Worm (Caenorhabditis elegans): ENCODE measurements around the gene sdz-1.

Gene sdz-1

ce11 chrIII:8719769-8720252 is 19.7 kb upstream of the sdz-1 start, which contains the start of gene hipr-1:
Gene hipr-1, plus strand, starts transcription at chrIII:8720202.
- TF ChIP-seq pha-4 (GFP tag; IDR thresholded peaks at IDR 0.05) (no peak), pha-4 (tag; optimal IDR thresholded peaks at IDR 0.05) (peak; percentile 83), tra-1 (GFP tag; IDR thresholded peaks at IDR 0.05) (no peak)

- TF ChIP-seq nhr-28 (tag; optimal IDR thresholded peaks at IDR 0.05) (peak; percentile 93), madf-5 (GFP tag; IDR thresholded peaks at IDR 0.05) (no peak)
Measured at ce11 chrIII:8719105-8719504, 19.0 kb upstream of the sdz-1 start.

ce11 chrIII:8718592-8718991 is 18.5 kb upstream of the sdz-1 start:
- peak; percentile 9 for TF ChIP-seq aha-1 (tag)
- peak; percentile 47 for TF ChIP-seq T20F7.1 (GFP tag; optimal IDR thresholded peaks at IDR 0.05)
- peak; percentile 19 for TF ChIP-seq nhr-77 (tag; optimal IDR thresholded peaks at IDR 0.05)
- no peak for TF ChIP-seq F37D6.2 (tag; optimal IDR thresholded peaks at IDR 0.05)
- TF ChIP-seq R02D3.7 (tag; optimal IDR thresholded peaks at IDR 0.05), result no peak
- TF ChIP-seq mxl-2 (GFP tag; conservative IDR thresholded peaks at IDR 0.05), result no peak
- TF ChIP-seq dve-1 (tag; optimal IDR thresholded peaks at IDR 0.05; ENCODE audit: insufficient read depth), result peak; percentile 49
- no peak for TF ChIP-seq ZK337.2 (GFP tag; IDR thresholded peaks at IDR 0.05)
- peak; percentile 67 for TF ChIP-seq pqm-1 (tag; optimal IDR thresholded peaks at IDR 0.05)
- TF ChIP-seq daf-16 (GFP tag; optimal IDR thresholded peaks at IDR 0.05), result no peak
- peak; percentile 72 for TF ChIP-seq daf-16 (tag; optimal IDR thresholded peaks at IDR 0.05)
- no peak for TF ChIP-seq snpc-4 (tag; optimal IDR thresholded peaks at IDR 0.05)
- no peak for TF ChIP-seq nhr-25 (tag; optimal IDR thresholded peaks at IDR 0.05; ENCODE audit: borderline replicate concordance, insufficient read depth)

ce11 chrIII:8717231-8717694 is 17.1 kb upstream of the sdz-1 start, which contains the start of gene mrpl-11:
Gene mrpl-11, plus strand, starts transcription at chrIII:8717644.
- TF ChIP-seq T20F7.1 (GFP tag; optimal IDR thresholded peaks at IDR 0.05) (peak; percentile 95), arid-1 (GFP tag; conservative IDR thresholded peaks at IDR 0.05) (no peak), hlh-30 (tag; optimal IDR thresholded peaks at IDR 0.05; ENCODE audit: insufficient read depth) (no peak), skn-1 (tag; optimal IDR thresholded peaks at IDR 0.05) (no peak), aha-1 (tag) (no peak), nhr-28 (tag; optimal IDR thresholded peaks at IDR 0.05) (no peak), hlh-11 (tag; optimal IDR thresholded peaks at IDR 0.05) (no peak), madf-5 (GFP tag; IDR thresholded peaks at IDR 0.05) (no peak), daf-12 (tag; optimal IDR thresholded peaks at IDR 0.05) (no peak), dve-1 (tag; optimal IDR thresholded peaks at IDR 0.05; ENCODE audit: insufficient read depth) (peak; percentile 14), Y48G9A.11 (GFP tag; IDR thresholded peaks at IDR 0.05) (peak; percentile 96), hmg-1.1 (GFP tag; IDR thresholded peaks at IDR 0.05) (no peak), zfp-2 (tag; optimal IDR thresholded peaks at IDR 0.05) (no peak), daf-16 (GFP tag; optimal IDR thresholded peaks at IDR 0.05) (no peak), daf-16 (tag; optimal IDR thresholded peaks at IDR 0.05) (peak; percentile 14), attf-4 (tag; optimal IDR thresholded peaks at IDR 0.05) (no peak), mes-2 (tag; optimal IDR thresholded peaks at IDR 0.05; ENCODE audit: poor library complexity, severe bottlenecking) (peak; percentile 44), lsy-2 (tag; optimal IDR thresholded peaks at IDR 0.05) (peak in 1 of 2 experiments; percentile 51)

ce11 chrIII:8716084-8716483 is 15.9 kb upstream of the sdz-1 start, which contains the start of gene B0303.14:
Gene B0303.14, minus strand, starts transcription at chrIII:8716184.
- TF ChIP-seq arid-1 (GFP tag; conservative IDR thresholded peaks at IDR 0.05), result no peak

ce11 chrIII:8712968-8713367 is 12.8 kb upstream of the sdz-1 start:
- TF ChIP-seq nhr-237 (tag; optimal IDR thresholded peaks at IDR 0.05), result no peak
- TF ChIP-seq hlh-30 (tag; optimal IDR thresholded peaks at IDR 0.05; ENCODE audit: insufficient read depth), result peak; percentile 18
- peak; percentile 37 for TF ChIP-seq nhr-28 (tag; optimal IDR thresholded peaks at IDR 0.05)
